Fruit fly (Drosophila melanogaster) whole organism, embryonic: Measurements from ENCODE around the gene CG31957.

Experiments
- ATbp ChIP-seq: fragments of 200-800 bp; sonication (Bioruptor generic); optimal IDR thresholded peaks from 2 replicates; lab custom pipeline; 2017; ENCODE audit warnings: missing biosample characterization, mild to moderate bottlenecking, missing genetic modification characterization, missing genetic modification reagents
- Abd-B ChIP-seq: fragments of 200-800 bp; sonication (Bioruptor generic); optimal IDR thresholded peaks from 2 replicates; lab custom pipeline; 2018; ENCODE audit warnings: missing biosample characterization, mild to moderate bottlenecking, missing genetic modification characterization, moderate library complexity
- Bgb ChIP-seq: fragments of 200-800 bp; sonication (Bioruptor generic); IDR thresholded peaks from 2 replicates; pipeline ENCODE4 v1.3.6; 2022; ENCODE audit warnings: missing biosample characterization, missing genetic modification characterization; ENCODE audit not compliant: partially characterized antibody
- CG11504 ChIP-seq: fragments of 200-800 bp; sonication (Bioruptor generic); optimal IDR thresholded peaks from 3 replicates; lab custom pipeline; 2019; ENCODE audit warnings: missing biosample characterization, mild to moderate bottlenecking, missing genetic modification characterization, moderate library complexity
- CG12299 ChIP-seq: fragments of 200-800 bp; sonication (Bioruptor generic); optimal IDR thresholded peaks from 2 replicates; lab custom pipeline; 2018; ENCODE audit warnings: missing biosample characterization, mild to moderate bottlenecking, missing genetic modification characterization
- CG15514 ChIP-seq: fragments of 200-800 bp; sonication (Bioruptor generic); optimal IDR thresholded peaks from 3 replicates; lab custom pipeline; 2017; ENCODE audit warnings: missing biosample characterization, missing genetic modification characterization, mild to moderate bottlenecking, moderate library complexity, missing genetic modification reagents
- CG16815 ChIP-seq: fragments of 200-800 bp; sonication (Bioruptor generic); optimal IDR thresholded peaks from 3 replicates; lab custom pipeline; 2017; ENCODE audit warnings: missing biosample characterization, mild to moderate bottlenecking, missing genetic modification characterization
- CG17829 ChIP-seq: fragments of 200-800 bp; optimal IDR thresholded peaks from 2 replicates; lab custom pipeline; 2019; ENCODE audit warnings: missing biosample characterization, mild to moderate bottlenecking, missing genetic modification characterization, moderate library complexity
- CG18011 ChIP-seq: fragments of 200-800 bp; sonication (Bioruptor generic); optimal IDR thresholded peaks from 2 replicates; lab custom pipeline; 2017; ENCODE audit warnings: missing biosample characterization, missing genetic modification characterization, mild to moderate bottlenecking, moderate library complexity, missing genotype
- CG18599 ChIP-seq: fragments of 200-800 bp; sonication (Bioruptor generic); optimal IDR thresholded peaks from 3 replicates; lab custom pipeline; 2017; ENCODE audit warnings: missing biosample characterization, missing genetic modification characterization, mild to moderate bottlenecking, moderate library complexity, missing genetic modification reagents
- CG2120 ChIP-seq: fragments of 200-800 bp; sonication (Bioruptor generic); optimal IDR thresholded peaks from 3 replicates; lab custom pipeline; 2016; ENCODE audit warnings: missing biosample characterization, missing genetic modification characterization
- CG2202 ChIP-seq: fragments of 200-800 bp; sonication (Bioruptor generic); optimal IDR thresholded peaks from 2 replicates; lab custom pipeline; 2018; ENCODE audit warnings: missing biosample characterization, mild to moderate bottlenecking, missing genetic modification characterization
- CG4730 ChIP-seq: fragments of 200-800 bp; sonication (Bioruptor generic); IDR thresholded peaks from 2 replicates; pipeline ENCODE4 v1.3.6; 2022; ENCODE audit warnings: missing biosample characterization, missing genetic modification characterization
- CG4854 ChIP-seq: fragments of 200-800 bp; sonication (Bioruptor generic); optimal IDR thresholded peaks from 2 replicates; lab custom pipeline; 2016; ENCODE audit warnings: missing biosample characterization, missing genetic modification characterization, inconsistent platforms
- CG5953 ChIP-seq: fragments of 200-800 bp; sonication (Bioruptor generic); IDR thresholded peaks from 2 replicates; pipeline ENCODE4 v1.3.6; 2022; ENCODE audit warnings: missing biosample characterization, missing genetic modification characterization
- CG6689 ChIP-seq: fragments of 200-800 bp; sonication (Bioruptor generic); IDR thresholded peaks from 2 replicates; pipeline ENCODE4 v1.3.6; 2022; ENCODE audit warnings: missing biosample characterization, missing genetic modification characterization
- CG9215 ChIP-seq: fragments of 200-800 bp; sonication (Bioruptor generic); IDR thresholded peaks from 2 replicates; pipeline ENCODE4 v1.3.6; 2022; ENCODE audit warnings: missing biosample characterization, missing genetic modification characterization
- CG9437 ChIP-seq: fragments of 200-800 bp; sonication (Bioruptor generic); optimal IDR thresholded peaks from 2 replicates; lab custom pipeline; 2018; ENCODE audit warnings: missing biosample characterization, mild to moderate bottlenecking, missing genetic modification characterization
- CG9932 ChIP-seq: fragments of 200-800 bp; sonication (Bioruptor generic); IDR thresholded peaks from 2 replicates; pipeline ENCODE4 v1.3.6; 2022; ENCODE audit warnings: missing biosample characterization, missing genetic modification characterization
- Camta ChIP-seq: fragments of 200-800 bp; sonication (Bioruptor generic); optimal IDR thresholded peaks from 2 replicates; lab custom pipeline; 2016; ENCODE audit warnings: missing biosample characterization, missing genetic modification characterization
- Dbx ChIP-seq: fragments of 200-800 bp; sonication (Bioruptor generic); IDR thresholded peaks from 3 replicates; pipeline ENCODE4 v1.3.6; 2022; ENCODE audit warnings: missing biosample characterization, missing genetic modification characterization
- H15 ChIP-seq: fragments of 200-800 bp; sonication (Bioruptor generic); IDR thresholded peaks from 3 replicates; pipeline ENCODE4 v1.3.6; 2022; ENCODE audit warnings: missing biosample characterization, missing genetic modification characterization
- HLH4C ChIP-seq: fragments of 200-800 bp; sonication (Bioruptor generic); IDR thresholded peaks from 3 replicates; pipeline ENCODE4 v1.3.6; 2022; ENCODE audit warnings: missing biosample characterization, missing genetic modification characterization; ENCODE audit not compliant: partially characterized antibody
- HLH54F ChIP-seq: fragments of 200-800 bp; sonication (Bioruptor generic); optimal IDR thresholded peaks from 3 replicates; lab custom pipeline; 2016; ENCODE audit warnings: missing biosample characterization, missing genetic modification characterization
- Hand ChIP-seq: fragments of 200-800 bp; sonication (Bioruptor generic); optimal IDR thresholded peaks from 2 replicates; lab custom pipeline; 2017; ENCODE audit warnings: mild to moderate bottlenecking, missing biosample characterization, missing genetic modification reagents, missing genetic modification characterization
- Hmr ChIP-seq: fragments of 200-800 bp; sonication (Bioruptor generic); optimal IDR thresholded peaks from 3 replicates; lab custom pipeline; 2017; ENCODE audit warnings: mild to moderate bottlenecking, missing biosample characterization, missing genetic modification reagents, missing genetic modification characterization
- Mad ChIP-seq: fragments of 200-800 bp; sonication (Bioruptor generic); optimal IDR thresholded peaks from 2 replicates; lab custom pipeline; 2016; ENCODE audit warnings: missing biosample characterization, missing genetic modification characterization
- Mrtf ChIP-seq: fragments of 200-800 bp; sonication (Bioruptor generic); IDR thresholded peaks from 3 replicates; pipeline ENCODE4 v1.3.6; 2022; ENCODE audit warnings: missing biosample characterization, missing genetic modification characterization
- Nf-YA ChIP-seq: fragments of 200-800 bp; sonication (Bioruptor generic); IDR thresholded peaks from 2 replicates; pipeline ENCODE4 v1.3.6; 2022; ENCODE audit warnings: missing biosample characterization, missing genetic modification characterization
- Nf-YC ChIP-seq: fragments of 200-800 bp; optimal IDR thresholded peaks from 3 replicates; lab custom pipeline; 2019; ENCODE audit warnings: missing biosample characterization, mild to moderate bottlenecking, missing genetic modification characterization, moderate library complexity
- Pdp1 ChIP-seq, 2 experiments: fragments of 200-800 bp; sonication (Bioruptor generic); optimal IDR thresholded peaks; 3 replicates each; lab custom pipeline; 2016; ENCODE audit warnings: missing biosample characterization in 2 of 2, missing genetic modification characterization in 2 of 2, mild to moderate bottlenecking in 1 of 2, moderate library complexity in 1 of 2
- Stat92E ChIP-seq, 3 experiments: fragments of >200 bp in 2 of 3; fragments of 200-800 bp in 1 of 3; sonication (Bioruptor generic) in 1 of 3; optimal IDR thresholded peaks; 2 replicates each; lab custom pipeline; 2017 to 2019; ENCODE audit warnings: missing biosample characterization in 3 of 3, missing genetic modification characterization in 3 of 3, mild to moderate bottlenecking in 1 of 3, moderate library complexity in 1 of 3
- YL-1 ChIP-seq: fragments of 200-800 bp; sonication (Bioruptor generic); optimal IDR thresholded peaks from 3 replicates; lab custom pipeline; 2017; ENCODE audit warnings: missing biosample characterization, mild to moderate bottlenecking, missing genetic modification characterization
- cas ChIP-seq: fragments of 200-800 bp; sonication (Bioruptor generic); IDR thresholded peaks from 2 replicates; pipeline ENCODE4 v1.3.6; 2022; ENCODE audit warnings: missing biosample characterization, missing genetic modification characterization
- caup ChIP-seq: fragments of 200-800 bp; sonication (Bioruptor generic); optimal IDR thresholded peaks from 3 replicates; lab custom pipeline; 2017; ENCODE audit warnings: missing biosample characterization, mild to moderate bottlenecking, missing genetic modification characterization, moderate library complexity; ENCODE audit not compliant: severe bottlenecking
- corto ChIP-seq: fragments of 200-800 bp; sonication (Bioruptor generic); optimal IDR thresholded peaks from 2 replicates; lab custom pipeline; 2016; ENCODE audit warnings: missing biosample characterization, mild to moderate bottlenecking, missing genetic modification characterization, moderate library complexity
- dysf ChIP-seq: fragments of 200-800 bp; sonication (Bioruptor generic); IDR thresholded peaks from 3 replicates; pipeline ENCODE4 v1.3.6; 2022; ENCODE audit warnings: missing biosample characterization, missing genetic modification characterization
- gem ChIP-seq: fragments of 200-800 bp; sonication (Bioruptor generic); optimal IDR thresholded peaks from 2 replicates; lab custom pipeline; 2019; ENCODE audit warnings: missing biosample characterization, mild to moderate bottlenecking, missing genetic modification characterization, moderate library complexity
- jumu ChIP-seq: fragments of 200-800 bp; sonication (Bioruptor generic); optimal IDR thresholded peaks from 3 replicates; lab custom pipeline; 2016; ENCODE audit warnings: missing biosample characterization, missing genetic modification characterization
- knrl ChIP-seq: fragments of 200-800 bp; sonication (Bioruptor generic); IDR thresholded peaks from 3 replicates; pipeline ENCODE4 v1.3.6; 2022; ENCODE audit warnings: missing biosample characterization, missing genetic modification characterization; ENCODE audit not compliant: partially characterized antibody
- mld ChIP-seq: fragments of 200-800 bp; sonication (Bioruptor generic); IDR thresholded peaks from 3 replicates; pipeline ENCODE4 v1.3.6; 2022; ENCODE audit warnings: missing biosample characterization, missing genetic modification characterization; ENCODE audit not compliant: partially characterized antibody
- oc ChIP-seq: fragments of 200-800 bp; sonication (Bioruptor generic); optimal IDR thresholded peaks from 2 replicates; lab custom pipeline; 2018; ENCODE audit warnings: missing biosample characterization, mild to moderate bottlenecking, missing genetic modification characterization, moderate library complexity
- onecut ChIP-seq: fragments of 200-800 bp; sonication (Bioruptor generic); IDR thresholded peaks from 2 replicates; pipeline ENCODE4 v1.3.6; 2022; ENCODE audit warnings: missing biosample characterization, missing genetic modification characterization
- pfk ChIP-seq: fragments of 200-800 bp; sonication (Bioruptor generic); optimal IDR thresholded peaks from 2 replicates; lab custom pipeline; 2018; ENCODE audit warnings: missing biosample characterization, mild to moderate bottlenecking, missing genetic modification characterization, moderate library complexity
- ro ChIP-seq: fragments of 200-800 bp; sonication (Bioruptor generic); IDR thresholded peaks from 2 replicates; pipeline ENCODE4 v1.3.6; 2022; ENCODE audit warnings: missing biosample characterization, missing genetic modification characterization
- seq ChIP-seq: fragments of 200-800 bp; sonication (Bioruptor generic); IDR thresholded peaks from 2 replicates; pipeline ENCODE4 v1.3.6; 2022; ENCODE audit warnings: missing biosample characterization, missing genetic modification characterization
- sim ChIP-seq: fragments of 200-800 bp; sonication (Bioruptor generic); IDR thresholded peaks from 2 replicates; pipeline ENCODE4 v1.3.6; 2022; ENCODE audit warnings: missing biosample characterization, missing genetic modification characterization
- sisA ChIP-seq: fragments of 200-800 bp; sonication (Bioruptor generic); IDR thresholded peaks from 2 replicates; pipeline ENCODE4 v1.3.6; 2022; ENCODE audit warnings: missing biosample characterization, missing genetic modification characterization
- so ChIP-seq: fragments of 200-800 bp; sonication (Bioruptor generic); IDR thresholded peaks from 3 replicates; pipeline ENCODE4 v1.3.6; 2022; ENCODE audit warnings: missing biosample characterization, missing genetic modification characterization
- vnd ChIP-seq: fragments of 200-800 bp; sonication (Bioruptor generic); IDR thresholded peaks from 3 replicates; pipeline ENCODE4 v1.3.6; 2022; ENCODE audit warnings: missing biosample characterization, missing genetic modification characterization; ENCODE audit not compliant: partially characterized antibody

The CG31957 gene

dm6 chr2L:3896834-3897143, 24.5 kb upstream of the CG31957 start (continued):
- TF ChIP-seq ro (no peak), CG2120 (GFP tag; lab: Kevin White, UChicago) (peak; percentile 62), CG5953 (GFP tag; lab: Robert Waterston, UW) (0 out of 2 replicates have a peak, but pooled peaks have one; percentile 45), Bgb (no peak), Abd-B (GFP tag; lab: Kevin White, UChicago) (peak; percentile 53), sim (GFP tag; lab: Robert Waterston, UW) (0 out of 2 replicates have a peak, but pooled peaks have one; percentile 20), CG18011 (GFP tag; lab: Kevin White, UChicago) (peak; percentile 37), CG12299 (tag; lab: Kevin White, UChicago) (no peak), Dbx (no peak; the same call in 2 of the 3 replicates), CG9932 (GFP tag; lab: Robert Waterston, UW) (peak; percentile 79), sisA (GFP tag; lab: Robert Waterston, UW) (peak; percentile 77), Hand (GFP tag; lab: Kevin White, UChicago) (peak; percentile 43), Nf-YC (no peak), CG6689 (GFP tag; lab: Robert Waterston, UW) (peak; percentile 76), YL-1 (GFP tag; lab: Kevin White, UChicago) (no peak), CG16815 (GFP tag; lab: Kevin White, UChicago) (peak; percentile 36), onecut (GFP tag; lab: Robert Waterston, UW) (peak; percentile 69), CG4730 (GFP tag; lab: Robert Waterston, UW) (peak; percentile 59), Hmr (GFP tag; lab: Kevin White, UChicago) (peak; percentile 73), corto (GFP tag; lab: Kevin White, UChicago) (peak; percentile 81), CG9437 (GFP tag; lab: Kevin White, UChicago) (peak; percentile 14), vnd (no peak), oc (tag; lab: Kevin White, UChicago) (no peak), Camta (GFP tag; lab: Kevin White, UChicago) (peak; percentile 36), Pdp1 (GFP tag; optimal IDR thresholded peaks at IDR 0.05; lab: Kevin White, UChicago) (peak in 1 of 2 experiments; percentile 52), CG9215 (peak; percentile 70), ATbp (GFP tag; lab: Kevin White, UChicago) (peak; percentile 35), HLH54F (GFP tag; lab: Kevin White, UChicago) (peak; percentile 21), CG11504 (tag; lab: Kevin White, UChicago) (peak; percentile 71), H15 (GFP tag; lab: Robert Waterston, UW) (peak; percentile 27; the same call in 1 of the 3 replicates), CG18599 (GFP tag; lab: Kevin White, UChicago) (peak; percentile 82), dysf (GFP tag; lab: Robert Waterston, UW) (no peak; the same call in 1 of the 3 replicates), gem (tag; lab: Kevin White, UChicago) (peak; percentile 82), seq (GFP tag; lab: Robert Waterston, UW) (peak; percentile 74), CG4854 (GFP tag; lab: Kevin White, UChicago) (peak; percentile 15), Stat92E (GFP tag; optimal IDR thresholded peaks at IDR 0.05; lab: Kevin White, UChicago) (no peak), CG17829 (tag; lab: Kevin White, UChicago) (no peak), pfk (GFP tag; lab: Kevin White, UChicago) (no peak), mld (GFP tag; lab: Robert Waterston, UW) (no peak), jumu (GFP tag; lab: Kevin White, UChicago) (no peak), Mrtf (GFP tag; lab: Robert Waterston, UW) (peak; percentile 39; the same call in 1 of the 3 replicates), Nf-YA (GFP tag; lab: Robert Waterston, UW) (peak; percentile 52), Mad (GFP tag; lab: Kevin White, UChicago) (no peak), knrl (GFP tag; lab: Robert Waterston, UW) (no peak), CG2202 (no peak), so (peak; percentile 73; the same call in 2 of the 3 replicates), cas (GFP tag; lab: Robert Waterston, UW) (0 out of 2 replicates have a peak, but pooled peaks have one; percentile 40), HLH4C (GFP tag; lab: Robert Waterston, UW) (no peak), CG15514 (GFP tag; lab: Kevin White, UChicago) (peak; percentile 43), caup (peak; percentile 32)
